Worm (Caenorhabditis elegans): ENCODE data around the gene acs-22.

ce11 chrX:8961120-8961834 is 30.3 kb downstream of the acs-22 start, which contains the start of gene aexr-3:
- TF ChIP-seq nhr-77 (tag; optimal IDR thresholded peaks at IDR 0.05) (no peak), zag-1 (tag; optimal IDR thresholded peaks at IDR 0.05) (no peak), elt-2 (tag; optimal IDR thresholded peaks at IDR 0.05) (no peak)
